Fruit fly (Drosophila melanogaster) whole organism, wandering third instar larva: ENCODE measurements around the gene Or33c.

Experiments
- Abd-B ChIP-seq: fragments of >200 bp; optimal IDR thresholded peaks from 2 replicates; lab custom pipeline; 2017; ENCODE audit warnings: missing biosample characterization, missing genetic modification characterization
- Myc ChIP-seq: fragments of >200 bp; optimal IDR thresholded peaks from 2 replicates; lab custom pipeline; 2017
- Rel ChIP-seq, 2 experiments: fragments of 200-800 bp; sonication (Bioruptor generic) in 1 of 2; optimal IDR thresholded peaks; 2 replicates in 1 of 2; 3 replicates in 1 of 2; lab custom pipeline; 2016 to 2019; ENCODE audit warnings: mild to moderate bottlenecking in 2 of 2, missing biosample characterization in 2 of 2, missing genetic modification characterization in 2 of 2, moderate library complexity in 1 of 2
- br ChIP-seq: fragments of 200-800 bp; sonication (Bioruptor generic); optimal IDR thresholded peaks from 2 replicates; lab custom pipeline; 2016; ENCODE audit warnings: missing biosample characterization, missing genetic modification characterization
- ey ChIP-seq: fragments of 200-800 bp; sonication (Bioruptor generic); optimal IDR thresholded peaks from 2 replicates; lab custom pipeline; 2016; ENCODE audit warnings: missing biosample characterization, missing genetic modification characterization
- lola ChIP-seq: fragments of >200 bp; optimal IDR thresholded peaks from 2 replicates; lab custom pipeline; 2017; ENCODE audit warnings: missing biosample characterization, missing genetic modification characterization
- pan ChIP-seq: fragments of >200 bp; optimal IDR thresholded peaks from 2 replicates; lab custom pipeline; 2017
- psq ChIP-seq: fragments of 200-800 bp; sonication (Bioruptor generic); optimal IDR thresholded peaks from 3 replicates; lab custom pipeline; 2017; ENCODE audit warnings: missing biosample characterization, mild to moderate bottlenecking, missing genetic modification characterization, moderate library complexity
- usp ChIP-seq: fragments of >200 bp; optimal IDR thresholded peaks from 2 replicates; lab custom pipeline; 2017; ENCODE audit warnings: missing biosample characterization, missing genetic modification characterization

dm6 chr2L:11904181-11904580 is 33.6 kb upstream of the Or33c start:
- TF ChIP-seq lola (GFP tag; lab: Kevin White, UChicago) (no peak), ey (GFP tag; lab: Kevin White, UChicago) (no peak), Myc (lab: Kevin White, UChicago) (no peak), pan (no peak), Rel (GFP tag; optimal IDR thresholded peaks at IDR 0.05; lab: Kevin White, UChicago) (no peak), Rel (tag; optimal IDR thresholded peaks at IDR 0.05; lab: Kevin White, UChicago) (no peak), usp (GFP tag; lab: Kevin White, UChicago) (no peak), Abd-B (GFP tag; lab: Kevin White, UChicago) (no peak), br (no peak), psq (GFP tag; lab: Kevin White, UChicago) (no peak)
